Worm (Caenorhabditis elegans): Measurements from ENCODE around the gene nlp-47.
"Not testable (repeated sequence)": the region's sequence is repeated elsewhere in the genome, so short reads cannot be mapped to it uniquely, and the experiment has no call there.

ce11 chrIV:5295240-5295639 lies 4.6 kb downstream of the nlp-47 start, which contains the start of gene msp-51:
- not testable (repeated sequence) for TF ChIP-seq ama-1 (optimal IDR thresholded peaks at IDR 0.05); hnd-1 (tag; optimal IDR thresholded peaks at IDR 0.05); scrt-1 (GFP tag; IDR thresholded peaks at IDR 0.05); hmg-4 (GFP tag; optimal IDR thresholded peaks at IDR 0.05); ets-7 (tag; optimal IDR thresholded peaks at IDR 0.05); pes-1 (GFP tag; IDR thresholded peaks at IDR 0.05); F13C5.2 (tag; optimal IDR thresholded peaks at IDR 0.05); ceh-36 (tag; optimal IDR thresholded peaks at IDR 0.05); sea-1 (GFP tag; conservative IDR thresholded peaks at IDR 0.05); hmbx-1 (tag; optimal IDR thresholded peaks at IDR 0.05)
